Fruit fly (Drosophila melanogaster): Measurements from ENCODE around the gene KrT95D.

Gene KrT95D

dm6 chr3R:24031825-24032523 lies at the start of gene KrT95D, which contains the start of gene Mettl3:
KrT95D (minus strand) TSS chr3R:24031827.
Mettl3 (plus strand) TSS chr3R:24032157.
- TF ChIP-seq CG8478 (optimal IDR thresholded peaks at IDR 0.05) (no peak), usp (GFP tag; optimal IDR thresholded peaks at IDR 0.05) (no peak), pan (optimal IDR thresholded peaks at IDR 0.05) (no peak), EcR (GFP tag; optimal IDR thresholded peaks at IDR 0.05) (no peak), psq (optimal IDR thresholded peaks at IDR 0.05) (no peak), Dll (optimal IDR thresholded peaks at IDR 0.05) (no peak)

dm6 chr3R:24079613-24080012 lies 48.0 kb upstream of the KrT95D start:
- no peak for TF ChIP-seq pan (optimal IDR thresholded peaks at IDR 0.05)
- no peak for TF ChIP-seq Dll (optimal IDR thresholded peaks at IDR 0.05)
- no peak for TF ChIP-seq usp (GFP tag; optimal IDR thresholded peaks at IDR 0.05)

- TF ChIP-seq EcR (GFP tag; optimal IDR thresholded peaks at IDR 0.05) = no peak
- TF ChIP-seq Dll (optimal IDR thresholded peaks at IDR 0.05) = no peak
- TF ChIP-seq usp (GFP tag; optimal IDR thresholded peaks at IDR 0.05) = no peak
- no peak for TF ChIP-seq psq (optimal IDR thresholded peaks at IDR 0.05)
- TF ChIP-seq pan (optimal IDR thresholded peaks at IDR 0.05) = no peak
- no peak for TF ChIP-seq CG8478 (optimal IDR thresholded peaks at IDR 0.05)
Observed at dm6 chr3R:24079110-24079509, 47.5 kb upstream of the KrT95D start.

- no peak for TF ChIP-seq usp (GFP tag; optimal IDR thresholded peaks at IDR 0.05)
Observed at dm6 chr3R:24073703-24074102, 42.1 kb upstream of the KrT95D start.

dm6 chr3R:24069965-24070364 lies 38.3 kb upstream of the KrT95D start:
- TF ChIP-seq psq (optimal IDR thresholded peaks at IDR 0.05) (no peak), Dll (optimal IDR thresholded peaks at IDR 0.05) (no peak), usp (GFP tag; optimal IDR thresholded peaks at IDR 0.05) (no peak), EcR (GFP tag; optimal IDR thresholded peaks at IDR 0.05) (no peak), pan (optimal IDR thresholded peaks at IDR 0.05) (no peak), CG8478 (optimal IDR thresholded peaks at IDR 0.05) (no peak)

- TF ChIP-seq Dll (optimal IDR thresholded peaks at IDR 0.05) (no peak), psq (optimal IDR thresholded peaks at IDR 0.05) (no peak), EcR (GFP tag; optimal IDR thresholded peaks at IDR 0.05) (no peak), CG8478 (optimal IDR thresholded peaks at IDR 0.05) (no peak), usp (GFP tag; optimal IDR thresholded peaks at IDR 0.05) (no peak), pan (optimal IDR thresholded peaks at IDR 0.05) (no peak)
Observed at dm6 chr3R:24068830-24069229, 37.2 kb upstream of the KrT95D start.

dm6 chr3R:24065718-24066117 lies 34.1 kb upstream of the KrT95D start:
- TF ChIP-seq CG8478 (optimal IDR thresholded peaks at IDR 0.05) = no peak
- no peak for TF ChIP-seq EcR (GFP tag; optimal IDR thresholded peaks at IDR 0.05)
- no peak for TF ChIP-seq usp (GFP tag; optimal IDR thresholded peaks at IDR 0.05)
- no peak for TF ChIP-seq psq (optimal IDR thresholded peaks at IDR 0.05)
- TF ChIP-seq pan (optimal IDR thresholded peaks at IDR 0.05) = no peak
- TF ChIP-seq Dll (optimal IDR thresholded peaks at IDR 0.05) = no peak

- no peak for TF ChIP-seq usp (GFP tag; optimal IDR thresholded peaks at IDR 0.05)
- TF ChIP-seq EcR (GFP tag; optimal IDR thresholded peaks at IDR 0.05) = no peak
- TF ChIP-seq Dll (optimal IDR thresholded peaks at IDR 0.05) = no peak
- no peak for TF ChIP-seq CG8478 (optimal IDR thresholded peaks at IDR 0.05)
- TF ChIP-seq pan (optimal IDR thresholded peaks at IDR 0.05) = no peak
- TF ChIP-seq psq (optimal IDR thresholded peaks at IDR 0.05) = no peak
Observed at dm6 chr3R:24058041-24058440, 26.4 kb upstream of the KrT95D start, which contains the start of gene SMC1. SMC1 (plus strand) TSS chr3R:24058287.

dm6 chr3R:24057188-24057587 lies 25.6 kb upstream of the KrT95D start, which contains the start of gene Hsp68:
Hsp68 (minus strand) TSS chr3R:24057310.
- TF ChIP-seq CG8478 (optimal IDR thresholded peaks at IDR 0.05) (peak; percentile 66), psq (optimal IDR thresholded peaks at IDR 0.05) (no peak)

dm6 chr3R:24054227-24054626 lies 22.6 kb upstream of the KrT95D start, which contains the start of gene CG6000:
CG6000 (plus strand) TSS chr3R:24054391.
- TF ChIP-seq Dll (optimal IDR thresholded peaks at IDR 0.05) = no peak
- no peak for TF ChIP-seq pan (optimal IDR thresholded peaks at IDR 0.05)
- no peak for TF ChIP-seq psq (optimal IDR thresholded peaks at IDR 0.05)
- no peak for TF ChIP-seq usp (GFP tag; optimal IDR thresholded peaks at IDR 0.05)
- no peak for TF ChIP-seq EcR (GFP tag; optimal IDR thresholded peaks at IDR 0.05)
- TF ChIP-seq CG8478 (optimal IDR thresholded peaks at IDR 0.05) = no peak

dm6 chr3R:24053506-24054102 lies 22.0 kb upstream of the KrT95D start:
- TF ChIP-seq usp (GFP tag; optimal IDR thresholded peaks at IDR 0.05) (no peak), CG8478 (optimal IDR thresholded peaks at IDR 0.05) (no peak), psq (optimal IDR thresholded peaks at IDR 0.05) (no peak), Dll (optimal IDR thresholded peaks at IDR 0.05) (no peak), pan (optimal IDR thresholded peaks at IDR 0.05) (no peak), EcR (GFP tag; optimal IDR thresholded peaks at IDR 0.05) (no peak)

- TF ChIP-seq psq (optimal IDR thresholded peaks at IDR 0.05) (no peak), CG8478 (optimal IDR thresholded peaks at IDR 0.05) (no peak)
Observed at dm6 chr3R:24051459-24052165, 20.0 kb upstream of the KrT95D start.

All from whole organism.